Worm (Caenorhabditis elegans): Measurements from ENCODE around the gene F09F9.2.

The F09F9.2 gene

DNA sequence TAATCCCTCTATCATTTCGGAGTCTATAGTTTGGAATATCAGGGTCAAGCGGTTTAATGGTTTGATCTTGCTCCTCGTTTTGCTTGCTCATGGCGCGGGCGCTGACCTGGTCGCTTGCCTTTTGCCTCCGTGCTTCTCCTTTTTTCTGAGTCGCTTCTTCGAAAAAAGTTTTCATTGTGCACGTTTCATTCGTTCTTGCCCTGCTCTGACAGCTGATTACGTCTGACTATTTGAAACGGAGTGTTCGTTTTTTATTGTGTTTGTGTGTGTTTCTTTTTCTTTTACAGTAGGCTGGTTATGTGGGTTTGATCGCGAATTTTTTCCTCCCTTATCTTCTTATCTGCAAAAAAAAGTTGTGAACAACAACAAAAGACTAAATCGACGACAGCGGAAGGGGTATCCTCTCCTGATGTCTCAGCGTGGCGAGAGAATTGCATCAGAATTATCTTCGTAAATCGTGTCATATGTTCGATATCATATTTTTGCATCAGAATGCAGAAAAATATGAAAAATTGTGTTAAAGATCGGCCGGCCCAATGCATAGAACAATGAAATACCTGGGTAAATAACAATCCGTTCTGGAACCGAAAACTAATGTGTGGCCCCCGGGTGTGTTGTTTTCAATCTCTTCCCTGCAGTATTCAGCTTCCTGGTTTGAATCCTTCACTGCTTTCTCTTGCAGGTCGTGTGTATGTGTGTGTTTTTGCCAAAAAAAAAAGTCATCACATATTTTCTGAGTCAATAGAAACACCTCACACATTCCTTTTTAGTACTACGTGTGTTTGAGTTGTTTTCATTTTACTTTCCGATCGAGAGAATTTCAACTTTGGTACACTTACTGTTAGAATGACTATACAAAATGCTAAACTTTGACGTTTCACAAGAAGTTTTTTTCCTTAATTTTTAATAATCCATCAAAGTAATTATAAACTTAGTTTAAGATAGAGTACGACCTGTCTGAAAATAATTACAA lies 28.6 kb upstream of the F09F9.2 start, which contains the start of gene ZK470.4:
Gene ZK470.4 (minus strand): TSS at position 175 of the 973 bp plus-strand sequence.
- no peak for TF ChIP-seq Y56A3A.18 (GFP tag; IDR thresholded peaks at IDR 0.05)
- TF ChIP-seq B0336.3 (GFP tag; IDR thresholded peaks at IDR 0.05): no peak; the same call in 1 of the 2 replicates
- TF ChIP-seq nhr-27 (tag; optimal IDR thresholded peaks at IDR 0.05): no peak
- TF ChIP-seq nfyb-1 (GFP tag; IDR thresholded peaks at IDR 0.05): 0 out of 2 replicates have a peak, but pooled peaks have one; percentile 44
- TF ChIP-seq madf-10 (tag; optimal IDR thresholded peaks at IDR 0.05): no peak
- TF ChIP-seq hlh-26 (GFP tag; conservative IDR thresholded peaks at IDR 0.05): no peak
- no peak for TF ChIP-seq chd-7 (tag; optimal IDR thresholded peaks at IDR 0.05)
- TF ChIP-seq him-1 (tag; optimal IDR thresholded peaks at IDR 0.05): no peak
- TF ChIP-seq die-1 (tag; optimal IDR thresholded peaks at IDR 0.05): peak; percentile 18
- TF ChIP-seq lin-35 (GFP tag; optimal IDR thresholded peaks at IDR 0.05): no peak
- TF ChIP-seq hmg-1.2 (GFP tag; IDR thresholded peaks at IDR 0.05): no peak
- no peak for TF ChIP-seq akir-1 (GFP tag; optimal IDR thresholded peaks at IDR 0.05)
- TF ChIP-seq ceh-40 (GFP tag; IDR thresholded peaks at IDR 0.05): 0 out of 2 replicates have a peak, but pooled peaks have one; percentile 7
- no peak for TF ChIP-seq ekl-4 (GFP tag; IDR thresholded peaks at IDR 0.05)
- TF ChIP-seq ceh-27 (GFP tag; optimal IDR thresholded peaks at IDR 0.05): no peak
- peak; percentile 36 for TF ChIP-seq nhr-80 (tag; optimal IDR thresholded peaks at IDR 0.05)
- TF ChIP-seq F55B11.4 (tag; optimal IDR thresholded peaks at IDR 0.05; ENCODE audit: borderline replicate concordance, insufficient read depth): no peak
- no peak for TF ChIP-seq hsf-1 (GFP tag; IDR thresholded peaks at IDR 0.05)
- no peak for TF ChIP-seq ceh-91 (GFP tag; IDR thresholded peaks at IDR 0.05)
- no peak for TF ChIP-seq D2030.7 (GFP tag; IDR thresholded peaks at IDR 0.05)
- TF ChIP-seq cebp-1 (GFP tag; IDR thresholded peaks at IDR 0.05): no peak
- peak; percentile 20 for TF ChIP-seq cebp-1 (tag; optimal IDR thresholded peaks at IDR 0.05)
- peak; percentile 56; the same call in 1 of the 2 replicates for TF ChIP-seq zfh-2 (GFP tag; conservative IDR thresholded peaks at IDR 0.05)
- no peak for TF ChIP-seq Y67H2A.10 (GFP tag; conservative IDR thresholded peaks at IDR 0.05)
- TF ChIP-seq rcor-1 (GFP tag; IDR thresholded peaks at IDR 0.05): no peak
- TF ChIP-seq sptf-2 (GFP tag; optimal IDR thresholded peaks at IDR 0.05): no peak
- TF ChIP-seq Y79H2A.3 (GFP tag; conservative IDR thresholded peaks at IDR 0.05): no peak
- TF ChIP-seq T26A5.8 (tag; optimal IDR thresholded peaks at IDR 0.05): no peak
- no peak for TF ChIP-seq ceh-100 (GFP tag; IDR thresholded peaks at IDR 0.05)
- TF ChIP-seq aptf-2 (GFP tag; conservative IDR thresholded peaks at IDR 0.05): no peak
- TF ChIP-seq F52B5.7 (tag; optimal IDR thresholded peaks at IDR 0.05): no peak
- no peak for TF ChIP-seq snpc-3.4 (tag; optimal IDR thresholded peaks at IDR 0.05)
- TF ChIP-seq aptf-3 (GFP tag; IDR thresholded peaks at IDR 0.05): no peak

DNA sequence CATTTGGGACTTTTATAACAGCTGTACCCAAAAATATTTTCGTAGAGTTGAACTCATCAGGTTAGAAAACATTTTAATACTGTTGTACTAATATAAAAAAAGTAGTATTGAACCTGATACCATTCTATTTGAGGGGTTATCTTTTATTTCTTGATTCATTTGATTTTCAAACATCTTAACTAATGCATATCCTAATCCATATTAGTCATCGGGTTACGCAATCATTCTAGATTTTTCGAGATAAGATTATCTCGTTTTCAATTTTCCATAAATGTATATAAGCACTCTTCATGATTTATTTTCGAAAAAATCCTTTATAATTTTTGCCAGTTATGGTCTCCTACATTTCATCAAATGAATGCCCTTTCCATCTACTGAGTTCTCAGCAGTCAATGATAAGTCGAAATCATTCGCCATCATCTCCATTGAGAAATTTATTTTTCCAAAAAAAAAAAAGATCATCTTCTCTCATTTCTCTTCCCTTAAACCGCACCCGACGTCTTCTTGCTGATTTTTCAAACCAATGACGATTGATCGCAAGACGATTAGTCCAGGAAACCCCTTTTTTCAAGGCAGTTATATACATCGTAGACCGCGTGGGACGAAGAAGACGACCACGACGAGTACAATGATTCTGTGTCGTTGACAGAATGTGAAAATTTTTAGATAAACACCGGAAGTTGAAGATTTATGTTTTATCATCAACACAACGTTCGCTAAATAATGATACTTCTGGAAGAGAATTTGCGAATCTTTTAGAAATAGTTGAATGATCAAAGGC lies 27.4 kb upstream of the F09F9.2 start:
- TF ChIP-seq madf-3 (GFP tag; IDR thresholded peaks at IDR 0.05) (no peak), rec-8 (tag; optimal IDR thresholded peaks at IDR 0.05) (no peak), unc-130 (GFP tag; optimal IDR thresholded peaks at IDR 0.05) (no peak), ceh-79 (tag; optimal IDR thresholded peaks at IDR 0.05) (no peak), ztf-25 (GFP tag; IDR thresholded peaks at IDR 0.05) (no peak), ZK185.1 (tag; optimal IDR thresholded peaks at IDR 0.05; ENCODE audit: poor library complexity, severe bottlenecking) (no peak), lin-35 (GFP tag; optimal IDR thresholded peaks at IDR 0.05) (no peak), D2030.7 (GFP tag; IDR thresholded peaks at IDR 0.05) (no peak), cebp-2 (GFP tag; IDR thresholded peaks at IDR 0.05) (no peak), snpc-3.4 (tag; optimal IDR thresholded peaks at IDR 0.05) (no peak), Y95B8A.8 (GFP tag; IDR thresholded peaks at IDR 0.05) (no peak), mes-4 (tag; optimal IDR thresholded peaks at IDR 0.05) (no peak), lag-1 (GFP tag; IDR thresholded peaks at IDR 0.05) (no peak)
